Fruit fly (Drosophila melanogaster): ENCODE results near the gene CG14634.

CG14634 gene

dm6 chrX:862308-862707 is at the start of gene CG14634:
TSS of gene CG14634 (plus strand) at chrX:862608.
- no peak for TF ChIP-seq noc (tag; optimal IDR thresholded peaks at IDR 0.05)

- no peak for TF ChIP-seq noc (tag; optimal IDR thresholded peaks at IDR 0.05)
Observed at dm6 chrX:824961-825360, 37.4 kb upstream of the CG14634 start.

- TF ChIP-seq noc (tag; optimal IDR thresholded peaks at IDR 0.05): no peak
Observed at dm6 chrX:835965-836690, 26.3 kb upstream of the CG14634 start.

- no peak for TF ChIP-seq noc (tag; optimal IDR thresholded peaks at IDR 0.05)
Observed at dm6 chrX:838012-838411, 24.4 kb upstream of the CG14634 start.

dm6 chrX:841038-841437 is 21.4 kb upstream of the CG14634 start:
- TF ChIP-seq noc (tag; optimal IDR thresholded peaks at IDR 0.05): no peak

- TF ChIP-seq noc (tag; optimal IDR thresholded peaks at IDR 0.05): no peak
Observed at dm6 chrX:841941-842340, 20.5 kb upstream of the CG14634 start.

- no peak for TF ChIP-seq noc (tag; optimal IDR thresholded peaks at IDR 0.05)
Observed at dm6 chrX:843489-843888, 18.9 kb upstream of the CG14634 start.

- TF ChIP-seq noc (tag; optimal IDR thresholded peaks at IDR 0.05): no peak
Observed at dm6 chrX:844523-844922, 17.9 kb upstream of the CG14634 start, which contains the start of gene CG14635. TSS of gene CG14635 (plus strand) at chrX:844823.

dm6 chrX:847057-847456 is 15.4 kb upstream of the CG14634 start, which contains the start of gene CG3713:
TSS of gene CG3713 (minus strand) at chrX:847157.
- TF ChIP-seq noc (tag; optimal IDR thresholded peaks at IDR 0.05): no peak

- no peak for TF ChIP-seq noc (tag; optimal IDR thresholded peaks at IDR 0.05)
Observed at dm6 chrX:868441-868840, 6.0 kb downstream of the CG14634 start.

dm6 chrX:873739-874138 is 11.3 kb downstream of the CG14634 start:
- TF ChIP-seq noc (tag; optimal IDR thresholded peaks at IDR 0.05): no peak

- TF ChIP-seq noc (tag; optimal IDR thresholded peaks at IDR 0.05): no peak
Observed at dm6 chrX:875432-875831, 13.0 kb downstream of the CG14634 start, which contains the start of gene CG11664. TSS of gene CG11664 (plus strand) at chrX:875732.

dm6 chrX:894182-894581 is 31.8 kb downstream of the CG14634 start, which contains the start of gene CG11663:
TSS of gene CG11663 (plus strand) at chrX:894482.
- TF ChIP-seq noc (tag; optimal IDR thresholded peaks at IDR 0.05): no peak

- TF ChIP-seq noc (tag; optimal IDR thresholded peaks at IDR 0.05): no peak
Observed at dm6 chrX:898367-898766, 36.0 kb downstream of the CG14634 start.

dm6 chrX:899407-900050 is 37.1 kb downstream of the CG14634 start:
- TF ChIP-seq noc (tag; optimal IDR thresholded peaks at IDR 0.05): no peak

- TF ChIP-seq noc (tag; optimal IDR thresholded peaks at IDR 0.05): peak; percentile 50
Observed at dm6 chrX:900725-901345, 38.4 kb downstream of the CG14634 start.

Data from whole organism, larva.